Worm (Caenorhabditis elegans): Measurements from ENCODE around the gene tomm-70.

DNA sequence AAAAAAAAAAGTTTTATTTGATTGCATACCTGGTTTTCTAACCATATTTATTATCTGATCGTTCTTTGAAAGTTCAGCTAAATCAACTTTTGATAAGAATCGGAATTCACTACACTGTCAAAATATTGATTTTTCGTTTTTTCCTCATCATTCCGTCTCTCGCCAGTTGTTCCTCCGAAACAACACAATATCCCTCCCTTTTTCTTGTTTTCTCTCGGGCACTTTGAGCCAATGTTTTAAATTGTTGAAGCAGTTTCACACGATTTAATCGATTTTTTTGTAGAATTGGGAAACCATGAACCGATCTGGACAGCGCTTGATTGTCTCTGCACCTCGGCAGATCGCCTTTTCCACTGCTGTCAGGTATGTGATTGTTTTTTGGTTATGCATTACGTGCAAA, 14.7 kb upstream of the tomm-70 start, which contains the start of gene K02D10.1:
- TF ChIP-seq elt-1 (tag; optimal IDR thresholded peaks at IDR 0.05; ENCODE audit: borderline replicate concordance, insufficient read depth) = no peak
- no peak for TF ChIP-seq pha-4 (tag; optimal IDR thresholded peaks at IDR 0.05)
- TF ChIP-seq nhr-237 (tag; optimal IDR thresholded peaks at IDR 0.05) = no peak
- TF ChIP-seq mep-1 (tag; optimal IDR thresholded peaks at IDR 0.05) = no peak
- TF ChIP-seq lsy-2 (tag; optimal IDR thresholded peaks at IDR 0.05) = no peak
- no peak for TF ChIP-seq nhr-12 (tag; optimal IDR thresholded peaks at IDR 0.05)
- no peak for TF ChIP-seq unc-62 (GFP tag; optimal IDR thresholded peaks at IDR 0.05)
- no peak for TF ChIP-seq nhr-28 (tag; optimal IDR thresholded peaks at IDR 0.05)
- no peak for TF ChIP-seq bed-3 (GFP tag; optimal IDR thresholded peaks at IDR 0.05)
- no peak for TF ChIP-seq elt-3 (tag; optimal IDR thresholded peaks at IDR 0.05)
- TF ChIP-seq lin-13 (tag; optimal IDR thresholded peaks at IDR 0.05) = no peak
- no peak for TF ChIP-seq ztf-11 (tag; optimal IDR thresholded peaks at IDR 0.05)

All from whole organism, mixed stage, embryonic.